Worm (Caenorhabditis elegans) whole organism, young adult: ENCODE data around the gene T15H9.5.

Source experiments
- Y56A3A.18 ChIP-seq: fragments of 200-800 bp; sonication (Bioruptor generic); IDR thresholded peaks from 2 replicates; pipeline ENCODE4 v1.3.6; 2022; ENCODE audit warnings: missing genetic modification reagents, missing genetic modification characterization, missing compliant biosample characterization
- egrh-3 ChIP-seq: fragments of 200-800 bp; sonication (Bioruptor generic); IDR thresholded peaks from 2 replicates; pipeline ENCODE4 v1.3.6; 2022; ENCODE audit warnings: missing genetic modification reagents, missing genetic modification characterization, missing compliant biosample characterization
- let-526 ChIP-seq: fragments of 200-800 bp; sonication (Bioruptor generic); IDR thresholded peaks from 2 replicates; pipeline ENCODE4 v1.3.6; 2022; ENCODE audit warnings: missing genetic modification reagents, missing genetic modification characterization, missing compliant biosample characterization
- lin-26 ChIP-seq: fragments of 200-800 bp; sonication (Bioruptor generic); IDR thresholded peaks from 2 replicates; pipeline ENCODE4 v1.3.6; 2022; ENCODE audit warnings: missing genetic modification reagents, missing genetic modification characterization, missing compliant biosample characterization
- lin-40 ChIP-seq: sonication (generic microtip); optimal IDR thresholded peaks from 2 replicates; lab custom pipeline; 2016; ENCODE audit warnings: missing genetic modification characterization, mild to moderate bottlenecking, missing compliant biosample characterization, missing genotype, missing genetic modification reagents
- lsy-27 ChIP-seq: sonication (generic microtip); optimal IDR thresholded peaks from 2 replicates; lab custom pipeline; 2017; ENCODE audit warnings: missing genetic modification characterization, mild to moderate bottlenecking, missing compliant biosample characterization, antibody characterized with exemption, missing genotype, borderline replicate concordance; ENCODE audit not compliant: insufficient read depth
- nfyb-1 ChIP-seq: fragments of 200-800 bp; sonication (Bioruptor generic); IDR thresholded peaks from 2 replicates; pipeline ENCODE4 v1.3.6; 2022; ENCODE audit warnings: missing genetic modification reagents, missing genetic modification characterization, missing compliant biosample characterization
- pha-4 ChIP-seq: fragments of 150-350 bp; sonication (generic microtip); optimal IDR thresholded peaks from 2 replicates; lab custom pipeline; 2014; ENCODE audit warnings: missing biosample characterization, missing genetic modification reagents, missing genetic modification characterization
- repo-1 ChIP-seq: sonication (generic microtip); optimal IDR thresholded peaks from 2 replicates; lab custom pipeline; 2017; ENCODE audit warnings: mild to moderate bottlenecking, missing genetic modification characterization, missing compliant biosample characterization
- snpc-1.1 ChIP-seq: sonication (generic microtip); optimal IDR thresholded peaks from 2 replicates; lab custom pipeline; 2017; ENCODE audit warnings: missing genetic modification characterization, mild to moderate bottlenecking, missing compliant biosample characterization, antibody characterized with exemption, moderate library complexity, missing genotype, missing genetic modification reagents; ENCODE audit not compliant: insufficient read depth

ce11 chrII:9576707-9577106 is 34.5 kb downstream of the T15H9.5 start:
- TF ChIP-seq nfyb-1 (GFP tag; lab: Robert Waterston, UW) = no peak
- no peak for TF ChIP-seq lsy-27 (tag; lab: Kevin White, UChicago)
- no peak for TF ChIP-seq snpc-1.1 (tag; lab: Kevin White, UChicago)
- no peak for TF ChIP-seq egrh-3 (GFP tag; lab: Robert Waterston, UW)
- no peak for TF ChIP-seq Y56A3A.18 (GFP tag; lab: Robert Waterston, UW)
- no peak for TF ChIP-seq pha-4
- TF ChIP-seq let-526 = no peak
- no peak for TF ChIP-seq lin-26 (GFP tag; lab: Robert Waterston, UW)
- TF ChIP-seq repo-1 (tag; lab: Kevin White, UChicago) = no peak
- TF ChIP-seq lin-40 (tag; lab: Kevin White, UChicago) = no peak
